Worm (Caenorhabditis elegans) whole organism, midembryonic: ENCODE measurements around the gene C06A1.6.

ENCODE experiments used
- T22C8.4 ChIP-seq: fragments of 200-800 bp; sonication (Bioruptor generic); IDR thresholded peaks from 2 replicates; pipeline ENCODE4 v1.3.6; 2022; ENCODE audit warnings: missing genetic modification characterization, missing compliant biosample characterization
- flt-1 ChIP-seq: fragments of 200-800 bp; sonication (Bioruptor generic); IDR thresholded peaks from 2 replicates; pipeline ENCODE4 v1.3.6; 2022; ENCODE audit warnings: missing genetic modification characterization, missing compliant biosample characterization
- med-1 ChIP-seq: sonication (generic microtip); optimal IDR thresholded peaks from 2 replicates; lab custom pipeline; 2017; ENCODE audit warnings: missing genetic modification characterization, mild to moderate bottlenecking, missing compliant biosample characterization, antibody characterized with exemption, missing genetic modification reagents; ENCODE audit not compliant: insufficient read depth

- TF ChIP-seq flt-1 (GFP tag; lab: Robert Waterston, UW) (no peak), med-1 (GFP tag; lab: Kevin White, UChicago) (no peak), T22C8.4 (no peak)
These were observed 20.9 kb downstream of the C06A1.6 start for ce11 chrII:10543457-10544137.
